Worm (Caenorhabditis elegans) whole organism, midembryonic: Measurements from ENCODE around the gene srz-37.

ENCODE experiments used
- cog-1 ChIP-seq: sonication (generic microtip); optimal IDR thresholded peaks from 2 replicates; lab custom pipeline; 2016; ENCODE audit warnings: missing genetic modification characterization, missing compliant biosample characterization
- klf-2 ChIP-seq: fragments of 200-800 bp; sonication (Bioruptor generic); conservative IDR thresholded peaks from 2 replicates; pipeline ENCODE4 v1.3.6; 2022; ENCODE audit warnings: missing genetic modification reagents, missing genetic modification characterization, missing compliant biosample characterization
- ztf-23 ChIP-seq: fragments of 200-800 bp; sonication (Bioruptor generic); IDR thresholded peaks from 2 replicates; pipeline ENCODE4 v1.3.6; 2022; ENCODE audit warnings: missing genetic modification reagents, missing genetic modification characterization, missing compliant biosample characterization
- ztf-29 ChIP-seq: fragments of 200-800 bp; sonication (Bioruptor generic); IDR thresholded peaks from 2 replicates; pipeline ENCODE4 v1.3.6; 2022; ENCODE audit warnings: missing genetic modification reagents, missing genetic modification characterization, missing compliant biosample characterization

DNA sequence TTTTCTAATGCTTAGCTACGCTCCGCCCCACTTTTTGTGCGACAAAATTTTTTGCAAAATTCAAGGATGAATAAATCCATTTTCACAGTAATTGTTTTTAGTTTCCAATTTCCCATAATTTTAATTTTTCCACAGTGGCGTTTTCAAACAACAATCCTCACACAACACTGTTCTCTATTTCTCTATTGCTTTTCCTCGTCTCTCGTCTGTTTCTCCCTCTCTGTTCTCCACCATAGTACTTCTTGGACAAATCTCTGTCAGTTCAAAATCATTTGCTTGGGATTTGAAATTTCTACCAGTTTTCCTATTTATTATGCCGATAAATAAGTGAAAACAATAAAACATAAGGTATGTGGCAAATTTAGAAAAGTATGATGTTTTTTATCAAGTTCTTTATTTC is 18.4 kb downstream of the srz-37 start, which contains the start of gene F58E2.4:
- no peak for TF ChIP-seq ztf-23 (GFP tag; lab: Robert Waterston, UW)
- TF ChIP-seq cog-1 = no peak
- no peak for TF ChIP-seq ztf-29 (GFP tag; lab: Robert Waterston, UW)
- TF ChIP-seq klf-2 = no peak
